Fruit fly (Drosophila melanogaster) whole organism, embryonic: ENCODE measurements around the gene Mul1.

Source experiments
- Bdp1 ChIP-seq: fragments of 200-800 bp; sonication (Bioruptor generic); optimal IDR thresholded peaks from 3 replicates; lab custom pipeline; 2016; ENCODE audit warnings: missing biosample characterization, missing genetic modification characterization
- CG10274 ChIP-seq: fragments of 200-800 bp; sonication (Bioruptor generic); optimal IDR thresholded peaks from 3 replicates; lab custom pipeline; 2017; ENCODE audit warnings: missing biosample characterization, mild to moderate bottlenecking, missing genetic modification characterization
- CG10366 ChIP-seq: fragments of 200-800 bp; sonication (Bioruptor generic); IDR thresholded peaks from 2 replicates; pipeline ENCODE4 v1.3.6; 2022; ENCODE audit warnings: missing biosample characterization, missing genetic modification characterization
- CG10959 ChIP-seq: fragments of 200-800 bp; sonication (Bioruptor generic); IDR thresholded peaks from 2 replicates; pipeline ENCODE4 v1.3.6; 2022; ENCODE audit warnings: missing biosample characterization, missing genetic modification characterization
- CG11504 ChIP-seq: fragments of 200-800 bp; sonication (Bioruptor generic); optimal IDR thresholded peaks from 3 replicates; lab custom pipeline; 2019; ENCODE audit warnings: missing biosample characterization, mild to moderate bottlenecking, missing genetic modification characterization, moderate library complexity
- CG11696 ChIP-seq: fragments of 200-800 bp; sonication (Bioruptor generic); IDR thresholded peaks from 2 replicates; pipeline ENCODE4 v1.3.6; 2022; ENCODE audit warnings: missing biosample characterization, missing genetic modification characterization
- CG12299 ChIP-seq: fragments of 200-800 bp; sonication (Bioruptor generic); optimal IDR thresholded peaks from 2 replicates; lab custom pipeline; 2018; ENCODE audit warnings: missing biosample characterization, mild to moderate bottlenecking, missing genetic modification characterization
- CG14667 ChIP-seq: fragments of 200-800 bp; sonication (Bioruptor generic); IDR thresholded peaks from 2 replicates; pipeline ENCODE4 v1.3.6; 2022; ENCODE audit warnings: missing biosample characterization, missing genetic modification characterization
- CG14710 ChIP-seq: fragments of 200-800 bp; sonication (Bioruptor generic); optimal IDR thresholded peaks from 3 replicates; lab custom pipeline; 2019; ENCODE audit warnings: missing biosample characterization, mild to moderate bottlenecking, missing genetic modification characterization, moderate library complexity
- CG16863 ChIP-seq: fragments of 200-800 bp; sonication (Bioruptor generic); optimal IDR thresholded peaks from 3 replicates; lab custom pipeline; 2016; ENCODE audit warnings: missing biosample characterization, missing genetic modification characterization
- CG2202 ChIP-seq: fragments of 200-800 bp; sonication (Bioruptor generic); optimal IDR thresholded peaks from 2 replicates; lab custom pipeline; 2018; ENCODE audit warnings: missing biosample characterization, mild to moderate bottlenecking, missing genetic modification characterization
- CG3407 ChIP-seq: fragments of 200-800 bp; sonication (Bioruptor generic); optimal IDR thresholded peaks from 2 replicates; lab custom pipeline; 2018; ENCODE audit warnings: missing biosample characterization, mild to moderate bottlenecking, missing genetic modification characterization
- CG34224 ChIP-seq: fragments of 200-800 bp; sonication (Bioruptor generic); IDR thresholded peaks from 3 replicates; pipeline ENCODE4 v1.3.6; 2022; ENCODE audit warnings: missing biosample characterization, missing genetic modification characterization; ENCODE audit not compliant: partially characterized antibody
- CG4617 ChIP-seq: fragments of 200-800 bp; sonication (Bioruptor generic); optimal IDR thresholded peaks from 3 replicates; lab custom pipeline; 2016; ENCODE audit warnings: missing biosample characterization, missing genetic modification characterization, borderline replicate concordance
- CG5180 ChIP-seq: fragments of 200-800 bp; sonication (Bioruptor generic); optimal IDR thresholded peaks from 3 replicates; lab custom pipeline; 2017; ENCODE audit warnings: missing biosample characterization, missing genetic modification characterization, mild to moderate bottlenecking, moderate library complexity, missing genetic modification reagents
- CG6254 ChIP-seq: fragments of 200-800 bp; sonication (Bioruptor generic); optimal IDR thresholded peaks from 3 replicates; lab custom pipeline; 2017; ENCODE audit warnings: mild to moderate bottlenecking, missing biosample characterization, missing genetic modification reagents, missing genetic modification characterization
- CG7271 ChIP-seq: fragments of 200-800 bp; sonication (Bioruptor generic); optimal IDR thresholded peaks from 2 replicates; lab custom pipeline; 2018; ENCODE audit warnings: missing biosample characterization, mild to moderate bottlenecking, missing genetic modification characterization, moderate library complexity
- CG8924 ChIP-seq: fragments of 200-800 bp; optimal IDR thresholded peaks from 3 replicates; lab custom pipeline; 2019; ENCODE audit warnings: missing biosample characterization, mild to moderate bottlenecking, missing genetic modification characterization, moderate library complexity
- Dad ChIP-seq: fragments of 200-800 bp; sonication (Bioruptor generic); optimal IDR thresholded peaks from 3 replicates; lab custom pipeline; 2016; ENCODE audit warnings: missing biosample characterization, missing genetic modification characterization
- Dbx ChIP-seq: fragments of 200-800 bp; sonication (Bioruptor generic); IDR thresholded peaks from 3 replicates; pipeline ENCODE4 v1.3.6; 2022; ENCODE audit warnings: missing biosample characterization, missing genetic modification characterization
- Dp ChIP-seq: fragments of 200-800 bp; sonication (Bioruptor generic); optimal IDR thresholded peaks from 2 replicates; lab custom pipeline; 2018; ENCODE audit warnings: missing biosample characterization, mild to moderate bottlenecking, missing genetic modification characterization, moderate library complexity
- Elba2 ChIP-seq: fragments of 200-800 bp; sonication (Bioruptor generic); optimal IDR thresholded peaks from 3 replicates; lab custom pipeline; 2016; ENCODE audit warnings: missing biosample characterization, missing genetic modification characterization
- Ets65A ChIP-seq: fragments of 200-800 bp; sonication (Bioruptor generic); peaks from one replicate; lab custom pipeline; 2016; ENCODE audit warnings: missing biosample characterization, missing genetic modification characterization
- Ets97D ChIP-seq: fragments of 200-800 bp; sonication (Bioruptor generic); optimal IDR thresholded peaks from 3 replicates; lab custom pipeline; 2016; ENCODE audit warnings: missing biosample characterization, missing genetic modification characterization
- Hr3 ChIP-seq: fragments of 200-800 bp; sonication (Bioruptor generic); optimal IDR thresholded peaks from 3 replicates; lab custom pipeline; 2016; ENCODE audit warnings: missing biosample characterization, missing genetic modification characterization
- Lim3 ChIP-seq: fragments of 200-800 bp; sonication (Bioruptor generic); IDR thresholded peaks from 2 replicates; pipeline ENCODE4 v1.3.6; 2022; ENCODE audit warnings: missing biosample characterization, missing genetic modification characterization
- Meics ChIP-seq: fragments of 200-800 bp; sonication (Bioruptor generic); optimal IDR thresholded peaks from 2 replicates; lab custom pipeline; 2017; ENCODE audit warnings: missing biosample characterization, mild to moderate bottlenecking, missing genetic modification characterization
- NC2β ChIP-seq: fragments of 200-800 bp; sonication (Bioruptor generic); optimal IDR thresholded peaks from 2 replicates; lab custom pipeline; 2016; ENCODE audit warnings: missing biosample characterization, missing genetic modification characterization
- Oli ChIP-seq: fragments of 200-800 bp; sonication (Bioruptor generic); optimal IDR thresholded peaks from 2 replicates; lab custom pipeline; 2018; ENCODE audit warnings: missing biosample characterization, mild to moderate bottlenecking, missing genetic modification characterization, moderate library complexity
- Trl ChIP-seq, 3 experiments: fragments of >200 bp in 2 of 3; fragments of 200-800 bp in 1 of 3; sonication (Bioruptor generic) in 1 of 3; optimal IDR thresholded peaks; 2 replicates in 1 of 3; 3 replicates in 2 of 3; lab custom pipeline; 2016 to 2017; ENCODE audit warnings: missing biosample characterization in 1 of 3, missing genetic modification characterization in 1 of 3
- Vsx1 ChIP-seq: fragments of 200-800 bp; sonication (Bioruptor generic); optimal IDR thresholded peaks from 2 replicates; lab custom pipeline; 2017; ENCODE audit warnings: missing biosample characterization, mild to moderate bottlenecking, missing genetic modification characterization, missing genetic modification reagents
- ap ChIP-seq: fragments of 200-800 bp; sonication (Bioruptor generic); IDR thresholded peaks from 2 replicates; pipeline ENCODE4 v1.3.6; 2022; ENCODE audit warnings: missing biosample characterization, missing genetic modification characterization
- bowl ChIP-seq: fragments of 200-800 bp; sonication (Bioruptor generic); IDR thresholded peaks from 2 replicates; pipeline ENCODE4 v1.3.6; 2022; ENCODE audit warnings: missing biosample characterization, missing genetic modification characterization
- chm ChIP-seq: fragments of 200-800 bp; sonication (Bioruptor generic); IDR thresholded peaks from 2 replicates; pipeline ENCODE4 v1.3.6; 2022; ENCODE audit warnings: missing biosample characterization, missing genetic modification characterization
- ci ChIP-seq: fragments of 200-800 bp; sonication (Bioruptor generic); IDR thresholded peaks from 3 replicates; pipeline ENCODE4 v1.3.6; 2022; ENCODE audit warnings: missing biosample characterization, missing genetic modification characterization
- dan ChIP-seq: fragments of 200-800 bp; sonication (Bioruptor generic); IDR thresholded peaks from 2 replicates; pipeline ENCODE4 v1.3.6; 2022; ENCODE audit warnings: missing biosample characterization, missing genetic modification characterization
- danr ChIP-seq: fragments of 200-800 bp; sonication (Bioruptor generic); IDR thresholded peaks from 2 replicates; pipeline ENCODE4 v1.3.6; 2022; ENCODE audit warnings: missing biosample characterization, missing genetic modification characterization
- fd64A ChIP-seq: fragments of 200-800 bp; sonication (Bioruptor generic); optimal IDR thresholded peaks from 3 replicates; lab custom pipeline; 2018; ENCODE audit warnings: missing biosample characterization, mild to moderate bottlenecking, missing genetic modification characterization
- fru ChIP-seq: fragments of >200 bp; optimal IDR thresholded peaks from 2 replicates; lab custom pipeline; 2017
- grn ChIP-seq: fragments of 200-800 bp; sonication (Bioruptor generic); optimal IDR thresholded peaks from 3 replicates; lab custom pipeline; 2017; ENCODE audit warnings: missing biosample characterization, missing genetic modification characterization
- gsb-n ChIP-seq: fragments of 200-800 bp; sonication (Bioruptor generic); optimal IDR thresholded peaks from 3 replicates; lab custom pipeline; 2018; ENCODE audit warnings: missing biosample characterization, mild to moderate bottlenecking, missing genetic modification characterization
- her ChIP-seq: fragments of 200-800 bp; sonication (Bioruptor generic); optimal IDR thresholded peaks from 2 replicates; lab custom pipeline; 2016; ENCODE audit warnings: missing biosample characterization, missing genetic modification characterization
- hkb ChIP-seq, 2 experiments: fragments of 200-800 bp in 1 of 2; fragments of >200 bp in 1 of 2; sonication (Bioruptor generic) in 1 of 2; IDR thresholded peaks in 1 of 2; optimal IDR thresholded peaks in 1 of 2; 2 replicates each; pipeline versions ENCODE4 v1.3.6 to Lab custom; 2017 to 2022; ENCODE audit warnings: missing biosample characterization in 1 of 2, missing genetic modification characterization in 1 of 2
- nom ChIP-seq: fragments of 200-800 bp; sonication (Bioruptor generic); optimal IDR thresholded peaks from 2 replicates; lab custom pipeline; 2017; ENCODE audit warnings: missing biosample characterization, missing genetic modification characterization, mild to moderate bottlenecking, moderate library complexity, missing genetic modification reagents
- peb ChIP-seq: fragments of 200-800 bp; sonication (Bioruptor generic); IDR thresholded peaks from 2 replicates; pipeline ENCODE4 v1.3.6; 2022; ENCODE audit warnings: missing biosample characterization, missing genetic modification characterization
- salm ChIP-seq: fragments of 200-800 bp; sonication (Bioruptor generic); optimal IDR thresholded peaks from 2 replicates; lab custom pipeline; 2018; ENCODE audit warnings: missing biosample characterization, mild to moderate bottlenecking, missing genetic modification characterization
- sc ChIP-seq, 3 experiments: fragments of >200 bp in 2 of 3; fragments of 200-800 bp in 1 of 3; sonication (Bioruptor generic) in 1 of 3; optimal IDR thresholded peaks; 2 replicates in 2 of 3; 3 replicates in 1 of 3; lab custom pipeline; 2017; ENCODE audit warnings: mild to moderate bottlenecking in 1 of 3, missing biosample characterization in 1 of 3, missing genetic modification characterization in 1 of 3, missing genetic modification reagents in 1 of 3
- sna ChIP-seq: fragments of 200-800 bp; sonication (Bioruptor generic); IDR thresholded peaks from 2 replicates; pipeline ENCODE4 v1.3.6; 2022; ENCODE audit warnings: missing biosample characterization, missing genetic modification characterization; ENCODE audit not compliant: partially characterized antibody
- stc ChIP-seq: fragments of 200-800 bp; sonication (Bioruptor generic); IDR thresholded peaks from 2 replicates; pipeline ENCODE4 v1.3.6; 2022; ENCODE audit warnings: missing biosample characterization, missing genetic modification characterization
- unpg ChIP-seq: fragments of 200-800 bp; sonication (Bioruptor generic); optimal IDR thresholded peaks from 3 replicates; lab custom pipeline; 2018; ENCODE audit warnings: missing biosample characterization, mild to moderate bottlenecking, missing genetic modification characterization, moderate library complexity

The Mul1 gene

dm6 chr3L:4059293-4059820, 38.1 kb downstream of the Mul1 start, which contains the start of gene Ugt305A1 (continued):
- TF ChIP-seq CG4617 (GFP tag; lab: Kevin White, UChicago) (no peak), danr (GFP tag; lab: Robert Waterston, UW) (no peak), chm (GFP tag; lab: Robert Waterston, UW) (no peak), grn (GFP tag; lab: Kevin White, UChicago) (peak; percentile 17), fd64A (GFP tag; lab: Kevin White, UChicago) (no peak), ap (no peak), NC2β (GFP tag; lab: Kevin White, UChicago) (no peak), CG3407 (no peak), ci (GFP tag; lab: Robert Waterston, UW) (no peak), nom (GFP tag; lab: Kevin White, UChicago) (no peak), CG34224 (GFP tag; lab: Robert Waterston, UW) (no peak), Lim3 (GFP tag; lab: Robert Waterston, UW) (no peak), peb (GFP tag; lab: Robert Waterston, UW) (no peak), CG14710 (no peak), CG6254 (GFP tag; lab: Kevin White, UChicago) (no peak), unpg (GFP tag; lab: Kevin White, UChicago) (peak; percentile 17), sc (optimal IDR thresholded peaks at IDR 0.05; lab: Kevin White, UChicago) (no peak), sc (GFP tag; optimal IDR thresholded peaks at IDR 0.05; lab: Kevin White, UChicago) (no peak), Oli (tag; lab: Kevin White, UChicago) (peak; percentile 6), Bdp1 (GFP tag; lab: Kevin White, UChicago) (no peak), CG11504 (tag; lab: Kevin White, UChicago) (no peak), Ets65A (GFP tag; lab: Kevin White, UChicago) (peak; percentile 61), CG11696 (GFP tag; lab: Robert Waterston, UW) (no peak), CG16863 (GFP tag; lab: Kevin White, UChicago) (no peak), Hr3 (no peak), stc (GFP tag; lab: Robert Waterston, UW) (0 out of 2 replicates have a peak, but pooled peaks have one; percentile 24), sna (GFP tag; lab: Robert Waterston, UW) (no peak), fru (lab: Kevin White, UChicago) (no peak), CG10959 (GFP tag; lab: Robert Waterston, UW) (no peak), Dad (GFP tag; lab: Kevin White, UChicago) (no peak), gsb-n (tag; lab: Kevin White, UChicago) (no peak), Dbx (GFP tag; lab: Robert Waterston, UW) (no peak), CG14667 (GFP tag; lab: Robert Waterston, UW) (no peak), CG8924 (tag; lab: Kevin White, UChicago) (no peak), CG7271 (tag; lab: Kevin White, UChicago) (no peak), her (GFP tag; lab: Kevin White, UChicago) (no peak), Trl (optimal IDR thresholded peaks at IDR 0.05; lab: Kevin White, UChicago) (no peak), Trl (GFP tag; optimal IDR thresholded peaks at IDR 0.05; lab: Kevin White, UChicago) (no peak), Meics (GFP tag; lab: Kevin White, UChicago) (no peak), hkb (optimal IDR thresholded peaks at IDR 0.05; lab: Kevin White, UChicago) (no peak), hkb (GFP tag; IDR thresholded peaks at IDR 0.05; lab: Robert Waterston, UW) (no peak), bowl (GFP tag; lab: Robert Waterston, UW) (no peak), Ets97D (no peak), CG5180 (GFP tag; lab: Kevin White, UChicago) (no peak), CG10366 (GFP tag; lab: Robert Waterston, UW) (no peak), salm (tag; lab: Kevin White, UChicago) (no peak), dan (GFP tag; lab: Robert Waterston, UW) (no peak), Vsx1 (no peak), CG10274 (GFP tag; lab: Kevin White, UChicago) (no peak), Elba2 (GFP tag; lab: Kevin White, UChicago) (no peak), Dp (GFP tag; lab: Kevin White, UChicago) (no peak), CG2202 (no peak), CG12299 (no peak)
